Worm (Caenorhabditis elegans): ENCODE results near the gene spe-49.

spe-49 gene

DNA sequence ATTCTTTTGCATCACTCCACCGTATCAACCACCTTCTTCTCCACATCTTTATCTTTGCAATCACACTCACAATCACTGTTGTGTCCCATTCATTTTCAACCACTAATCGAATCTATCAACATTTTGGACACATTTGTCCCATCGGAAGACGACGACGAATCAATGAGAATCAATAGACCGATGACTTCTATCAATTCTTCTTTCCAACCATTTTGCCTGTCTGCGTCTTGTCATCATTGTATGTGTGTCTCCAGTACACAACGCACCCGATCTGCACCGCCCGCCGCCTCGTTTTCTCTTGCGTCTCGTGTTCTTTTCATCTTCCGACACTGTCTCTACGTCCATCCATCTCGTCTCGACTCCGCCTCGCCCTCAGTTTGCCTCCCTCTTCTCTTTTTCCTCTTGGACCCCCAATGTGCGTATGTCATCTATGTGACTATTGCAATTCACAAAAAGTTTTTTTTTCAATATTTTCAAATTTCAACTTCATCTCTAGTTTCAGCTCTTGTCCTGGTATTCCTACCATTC, 34.6 kb upstream of the spe-49 start, which contains the start of gene dmd-7 (continued):
- TF ChIP-seq ztf-26 (tag; optimal IDR thresholded peaks at IDR 0.05) (peak; percentile 90), nfyb-1 (GFP tag; IDR thresholded peaks at IDR 0.05) (0 out of 2 replicates have a peak, but pooled peaks have one; percentile 67), let-526 (GFP tag; IDR thresholded peaks at IDR 0.05) (no peak), F39B2.1 (GFP tag; IDR thresholded peaks at IDR 0.05) (no peak), tlf-1 (GFP tag; optimal IDR thresholded peaks at IDR 0.05) (peak; percentile 3), chd-7 (tag; optimal IDR thresholded peaks at IDR 0.05) (peak; percentile 85), sptf-2 (GFP tag; optimal IDR thresholded peaks at IDR 0.05) (no peak), ztf-22 (GFP tag; optimal IDR thresholded peaks at IDR 0.05) (no peak), ztf-3 (GFP tag; optimal IDR thresholded peaks at IDR 0.05) (no peak), atf-7 (tag; optimal IDR thresholded peaks at IDR 0.05) (peak; percentile 75), hlh-12 (tag; optimal IDR thresholded peaks at IDR 0.05) (no peak), egrh-3 (GFP tag; IDR thresholded peaks at IDR 0.05) (0 out of 2 replicates have a peak, but pooled peaks have one; percentile 7), sea-2 (GFP tag; IDR thresholded peaks at IDR 0.05) (no peak), let-607 (tag; optimal IDR thresholded peaks at IDR 0.05) (no peak), Y56A3A.18 (GFP tag; IDR thresholded peaks at IDR 0.05) (no peak), dpff-1 (tag; optimal IDR thresholded peaks at IDR 0.05) (no peak), bed-1 (GFP tag; IDR thresholded peaks at IDR 0.05) (no peak), hrde-1 (tag; optimal IDR thresholded peaks at IDR 0.05; ENCODE audit: borderline replicate concordance) (no peak), gei-17 (GFP tag; optimal IDR thresholded peaks at IDR 0.05) (peak; percentile 62), tbx-9 (tag; optimal IDR thresholded peaks at IDR 0.05; ENCODE audit: borderline replicate concordance) (no peak), hmg-1.2 (GFP tag; IDR thresholded peaks at IDR 0.05) (peak; percentile 57; the same call in 1 of the 2 replicates), ceh-27 (GFP tag; optimal IDR thresholded peaks at IDR 0.05) (peak; percentile 66), Y53G8AR.9 (GFP tag; conservative IDR thresholded peaks at IDR 0.05) (0 out of 2 replicates have a peak, but pooled peaks have one; percentile 15), ccch-3 (GFP tag; optimal IDR thresholded peaks at IDR 0.05) (no peak), him-1 (tag; optimal IDR thresholded peaks at IDR 0.05) (no peak), F57A8.1 (GFP tag; optimal IDR thresholded peaks at IDR 0.05) (no peak), ztf-6 (GFP tag; IDR thresholded peaks at IDR 0.05) (no peak), mxl-1 (tag; optimal IDR thresholded peaks at IDR 0.05) (no peak), tbp1 (GFP tag; optimal IDR thresholded peaks at IDR 0.05) (peak; percentile 56), cebp-1 (GFP tag; IDR thresholded peaks at IDR 0.05) (no peak), cebp-1 (tag; optimal IDR thresholded peaks at IDR 0.05) (peak; percentile 79), Y53F4B.3 (GFP tag; IDR thresholded peaks at IDR 0.05) (no peak), ztf-18 (tag; optimal IDR thresholded peaks at IDR 0.05) (peak; percentile 8), cebp-2 (GFP tag; IDR thresholded peaks at IDR 0.05) (no peak)

DNA sequence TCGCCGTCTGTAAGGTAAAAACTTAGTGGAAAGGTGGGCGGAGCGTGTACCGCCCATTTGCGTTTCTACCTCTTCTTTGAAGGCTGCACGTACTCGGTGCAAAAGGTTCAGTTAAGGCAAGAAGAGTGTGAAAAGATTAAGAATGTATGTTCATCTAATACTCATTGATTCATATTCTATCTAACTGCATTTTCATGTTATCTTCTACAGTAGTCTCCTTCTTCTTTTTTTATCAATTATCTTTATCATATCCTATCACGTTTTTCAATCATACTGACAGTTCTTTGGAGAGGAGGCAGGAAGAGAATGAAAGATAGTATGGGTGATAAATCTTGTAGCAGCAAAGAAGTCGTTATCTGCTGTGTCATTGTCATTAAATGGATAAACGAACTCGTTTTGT, 33.8 kb upstream of the spe-49 start:
- TF ChIP-seq ztf-26 (tag; optimal IDR thresholded peaks at IDR 0.05) (peak; percentile 48), hmg-1.2 (GFP tag; IDR thresholded peaks at IDR 0.05) (peak; percentile 35; the same call in 1 of the 2 replicates), die-1 (tag; optimal IDR thresholded peaks at IDR 0.05) (peak; percentile 12), atf-7 (tag; optimal IDR thresholded peaks at IDR 0.05) (peak; percentile 7), egl-18 (GFP tag; IDR thresholded peaks at IDR 0.05) (no peak), him-1 (tag; optimal IDR thresholded peaks at IDR 0.05) (no peak), cebp-2 (GFP tag; IDR thresholded peaks at IDR 0.05) (no peak), tbp1 (GFP tag; optimal IDR thresholded peaks at IDR 0.05) (peak; percentile 7), rcor-1 (GFP tag; IDR thresholded peaks at IDR 0.05) (0 out of 2 replicates have a peak, but pooled peaks have one; percentile 11), attf-5 (GFP tag; optimal IDR thresholded peaks at IDR 0.05) (peak; percentile 18), ztf-22 (GFP tag; optimal IDR thresholded peaks at IDR 0.05) (peak; percentile 55), ets-4 (GFP tag; optimal IDR thresholded peaks at IDR 0.05) (no peak), somi-1 (GFP tag; optimal IDR thresholded peaks at IDR 0.05) (peak; percentile 81), pha-4 (tag; optimal IDR thresholded peaks at IDR 0.05) (no peak), hlh-12 (tag; optimal IDR thresholded peaks at IDR 0.05) (no peak), C06A6.2 (GFP tag; conservative IDR thresholded peaks at IDR 0.05) (0 out of 2 replicates have a peak, but pooled peaks have one; percentile 41), B0019.2 (GFP tag; conservative IDR thresholded peaks at IDR 0.05) (no peak), cebp-1 (GFP tag; IDR thresholded peaks at IDR 0.05) (no peak), cebp-1 (tag; optimal IDR thresholded peaks at IDR 0.05) (peak; percentile 5), K11D2.4 (GFP tag; IDR thresholded peaks at IDR 0.05) (0 out of 2 replicates have a peak, but pooled peaks have one; percentile 44), nhr-80 (tag; optimal IDR thresholded peaks at IDR 0.05) (peak; percentile 60), let-607 (tag; optimal IDR thresholded peaks at IDR 0.05) (peak in 1 of 2 experiments; percentile 36), F22D6.2 (tag; optimal IDR thresholded peaks at IDR 0.05) (peak; percentile 22), lin-40 (tag; optimal IDR thresholded peaks at IDR 0.05) (peak; percentile 60)

All from whole organism, young adult.